Fruit fly (Drosophila melanogaster): ENCODE results near the gene skl.

Gene skl

DNA sequence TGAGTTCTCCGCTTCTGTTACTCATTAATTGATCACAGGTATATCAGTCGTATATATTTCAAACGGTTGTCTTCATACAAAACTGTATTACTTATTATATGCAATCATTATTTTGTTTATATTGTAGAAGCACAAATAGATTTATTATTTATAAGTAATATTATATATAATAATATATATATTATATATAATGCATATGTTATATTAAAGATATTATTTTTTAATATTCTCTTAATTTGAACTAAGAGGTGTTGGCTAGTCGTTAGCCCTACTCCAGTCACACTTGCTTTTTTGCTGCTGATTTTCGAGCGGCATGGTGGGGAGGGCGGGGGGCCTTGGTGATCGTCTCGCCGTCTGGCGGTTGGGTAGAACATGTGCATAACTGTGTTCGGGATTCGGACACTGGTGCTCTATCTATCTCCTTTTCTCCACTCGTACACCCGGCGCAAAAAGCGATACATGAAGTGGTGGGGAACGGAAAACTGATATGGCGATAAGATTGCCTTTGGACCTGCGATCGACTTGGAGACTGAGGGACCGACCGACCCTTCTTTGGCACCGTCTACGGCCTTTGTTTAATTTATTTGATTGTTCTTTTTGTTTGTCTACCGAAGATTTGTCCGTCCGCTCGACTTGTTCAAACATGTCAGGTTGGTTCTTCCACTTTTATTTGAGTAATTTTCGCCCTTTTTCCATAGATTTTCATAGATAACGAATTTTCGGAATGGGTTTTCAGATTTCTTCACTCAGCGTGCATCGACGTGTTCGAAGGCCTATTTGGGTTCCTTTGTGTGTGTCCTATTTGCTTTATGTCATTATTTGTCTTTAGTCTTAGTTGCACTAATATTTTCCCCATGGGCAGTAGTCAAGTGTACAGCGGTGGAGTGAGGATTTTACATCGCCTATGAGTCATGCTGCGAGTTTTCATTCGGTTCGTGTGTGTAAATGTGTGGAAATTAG lies 36.8 kb downstream of the skl start (continued):
- TF ChIP-seq Ravus (GFP tag; IDR thresholded peaks at IDR 0.05) (no peak), CG7372 (GFP tag; IDR thresholded peaks at IDR 0.05) (no peak), CG30403 (GFP tag; optimal IDR thresholded peaks at IDR 0.05) (peak; percentile 35), sug (tag; optimal IDR thresholded peaks at IDR 0.05) (peak; percentile 43), yki (optimal IDR thresholded peaks at IDR 0.05) (no peak), Ets65A (GFP tag) (peak; percentile 67), fd3F (GFP tag; optimal IDR thresholded peaks at IDR 0.05) (no peak), CG33213 (GFP tag; optimal IDR thresholded peaks at IDR 0.05) (peak; percentile 53), CG18476 (GFP tag; optimal IDR thresholded peaks at IDR 0.05) (peak; percentile 15), NC2α (GFP tag; optimal IDR thresholded peaks at IDR 0.05) (peak; percentile 18), ci (GFP tag; IDR thresholded peaks at IDR 0.05) (peak; percentile 83; the same call in 2 of the 3 replicates), CG4328 (GFP tag; optimal IDR thresholded peaks at IDR 0.05) (peak; percentile 18), Hr3 (GFP tag; optimal IDR thresholded peaks at IDR 0.05) (peak; percentile 41), Chrac-16 (GFP tag; optimal IDR thresholded peaks at IDR 0.05) (peak; percentile 7), CG18262 (tag; optimal IDR thresholded peaks at IDR 0.05) (peak; percentile 81), hth (optimal IDR thresholded peaks at IDR 0.05) (no peak), BtbVII (GFP tag; optimal IDR thresholded peaks at IDR 0.05) (no peak), CG7357 (GFP tag; IDR thresholded peaks at IDR 0.05) (no peak), CG11696 (GFP tag; IDR thresholded peaks at IDR 0.05) (0 out of 2 replicates have a peak, but pooled peaks have one; percentile 14), dmrt11E (tag; optimal IDR thresholded peaks at IDR 0.05) (peak; percentile 86), CG31224 (GFP tag; IDR thresholded peaks at IDR 0.05) (peak; percentile 38; the same call in 1 of the 2 replicates), sr (GFP tag; IDR thresholded peaks at IDR 0.05) (no peak), CG9437 (GFP tag; optimal IDR thresholded peaks at IDR 0.05) (peak; percentile 60), Ada2b (GFP tag; IDR thresholded peaks at IDR 0.05) (no peak), emc (GFP tag; optimal IDR thresholded peaks at IDR 0.05) (no peak), Eip74EF (GFP tag; optimal IDR thresholded peaks at IDR 0.05) (peak in 1 of 2 experiments; percentile 10), CG12104 (GFP tag; optimal IDR thresholded peaks at IDR 0.05) (peak; percentile 56), CG16779 (GFP tag; IDR thresholded peaks at IDR 0.05) (no peak), CG8924 (tag; optimal IDR thresholded peaks at IDR 0.05) (peak; percentile 72), Camta (GFP tag; optimal IDR thresholded peaks at IDR 0.05) (peak; percentile 33), salm (tag; optimal IDR thresholded peaks at IDR 0.05) (peak; percentile 49), gcm (GFP tag; optimal IDR thresholded peaks at IDR 0.05) (peak; percentile 23), al (GFP tag; IDR thresholded peaks at IDR 0.05) (no peak), scrt (GFP tag; optimal IDR thresholded peaks at IDR 0.05) (no peak), vfl (GFP tag; optimal IDR thresholded peaks at IDR 0.05) (no peak), CG11723 (GFP tag; optimal IDR thresholded peaks at IDR 0.05) (peak; percentile 12), CG2120 (GFP tag; optimal IDR thresholded peaks at IDR 0.05) (no peak), CG12744 (GFP tag; optimal IDR thresholded peaks at IDR 0.05) (peak; percentile 7), lola (GFP tag; optimal IDR thresholded peaks at IDR 0.05) (peak in 1 of 3 experiments; percentile 80), chn (GFP tag; optimal IDR thresholded peaks at IDR 0.05) (no peak), Hmr (GFP tag; optimal IDR thresholded peaks at IDR 0.05) (no peak), Fer1 (GFP tag; optimal IDR thresholded peaks at IDR 0.05) (no peak), ato (GFP tag; IDR thresholded peaks at IDR 0.05; ENCODE audit: partially characterized antibody) (no peak), CG9727 (GFP tag; optimal IDR thresholded peaks at IDR 0.05) (peak; percentile 85), dmrt99B (tag; optimal IDR thresholded peaks at IDR 0.05) (peak; percentile 59), CG1603 (tag; optimal IDR thresholded peaks at IDR 0.05) (peak; percentile 47), Gug (GFP tag; IDR thresholded peaks at IDR 0.05) (no peak), ab (GFP tag; optimal IDR thresholded peaks at IDR 0.05) (no peak), D (optimal IDR thresholded peaks at IDR 0.05) (no peak), D (GFP tag; optimal IDR thresholded peaks at IDR 0.05) (peak; percentile 77)

Data from whole organism, embryonic.